Fruit fly (Drosophila melanogaster) whole organism, embryonic: ENCODE data around the gene CG43638.

Source experiments
- ATbp ChIP-seq: fragments of 200-800 bp; sonication (Bioruptor generic); optimal IDR thresholded peaks from 2 replicates; lab custom pipeline; 2017; ENCODE audit warnings: missing biosample characterization, mild to moderate bottlenecking, missing genetic modification characterization, missing genetic modification reagents
- Antp ChIP-seq: fragments of 200-800 bp; sonication (Bioruptor generic); optimal IDR thresholded peaks from 3 replicates; lab custom pipeline; 2016; ENCODE audit warnings: missing biosample characterization, missing genetic modification characterization
- Atf3 ChIP-seq: fragments of 200-800 bp; sonication (Bioruptor generic); optimal IDR thresholded peaks from 3 replicates; lab custom pipeline; 2016; ENCODE audit warnings: missing biosample characterization, missing genetic modification characterization
- CG10209 ChIP-seq: fragments of 200-800 bp; sonication (Bioruptor generic); optimal IDR thresholded peaks from 3 replicates; lab custom pipeline; 2017; ENCODE audit warnings: missing biosample characterization, mild to moderate bottlenecking, missing genetic modification characterization, missing genetic modification reagents
- CG1024 ChIP-seq: fragments of 200-800 bp; sonication (Bioruptor generic); IDR thresholded peaks from 2 replicates; pipeline ENCODE4 v1.3.6; 2022; ENCODE audit warnings: missing biosample characterization, missing genetic modification characterization
- CG10267 ChIP-seq: fragments of 200-800 bp; sonication (Bioruptor generic); optimal IDR thresholded peaks from 2 replicates; lab custom pipeline; 2018; ENCODE audit warnings: missing biosample characterization, mild to moderate bottlenecking, missing genetic modification characterization, moderate library complexity
- CG10274 ChIP-seq: fragments of 200-800 bp; sonication (Bioruptor generic); optimal IDR thresholded peaks from 3 replicates; lab custom pipeline; 2017; ENCODE audit warnings: missing biosample characterization, mild to moderate bottlenecking, missing genetic modification characterization
- CG11093 ChIP-seq: fragments of 200-800 bp; sonication (Bioruptor generic); IDR thresholded peaks from 3 replicates; pipeline ENCODE4 v1.3.6; 2022; ENCODE audit warnings: missing biosample characterization, missing genetic modification characterization
- CG11456 ChIP-seq: fragments of 200-800 bp; sonication (Bioruptor generic); IDR thresholded peaks from 3 replicates; pipeline ENCODE4 v1.3.6; 2022; ENCODE audit warnings: missing biosample characterization, missing genetic modification characterization
- CG13775 ChIP-seq: fragments of 200-800 bp; sonication (Bioruptor generic); optimal IDR thresholded peaks from 3 replicates; lab custom pipeline; 2017; ENCODE audit warnings: missing biosample characterization, mild to moderate bottlenecking, missing genetic modification characterization
- CG14014 ChIP-seq: fragments of 200-800 bp; sonication (Bioruptor generic); IDR thresholded peaks from 2 replicates; pipeline ENCODE4 v1.3.6; 2022; ENCODE audit warnings: missing biosample characterization, missing genetic modification characterization
- CG14667 ChIP-seq: fragments of 200-800 bp; sonication (Bioruptor generic); IDR thresholded peaks from 2 replicates; pipeline ENCODE4 v1.3.6; 2022; ENCODE audit warnings: missing biosample characterization, missing genetic modification characterization
- CG1647 ChIP-seq: fragments of 200-800 bp; sonication (Bioruptor generic); optimal IDR thresholded peaks from 3 replicates; lab custom pipeline; 2016; ENCODE audit warnings: missing biosample characterization, missing genetic modification characterization
- CG17328 ChIP-seq: fragments of 200-800 bp; sonication (Bioruptor generic); IDR thresholded peaks from 2 replicates; pipeline ENCODE4 v1.3.6; 2022; ENCODE audit warnings: missing biosample characterization, missing genetic modification characterization
- CG18262 ChIP-seq: fragments of 200-800 bp; optimal IDR thresholded peaks from 3 replicates; lab custom pipeline; 2019; ENCODE audit warnings: missing biosample characterization, mild to moderate bottlenecking, missing genetic modification characterization, moderate library complexity
- CG2712 ChIP-seq: fragments of 200-800 bp; optimal IDR thresholded peaks from 3 replicates; lab custom pipeline; 2019; ENCODE audit warnings: missing biosample characterization, mild to moderate bottlenecking, missing genetic modification characterization, moderate library complexity
- CG3065 ChIP-seq: fragments of 200-800 bp; sonication (Bioruptor generic); optimal IDR thresholded peaks from 2 replicates; lab custom pipeline; 2016; ENCODE audit warnings: missing biosample characterization, missing genetic modification characterization
- CG32772 ChIP-seq: fragments of 200-800 bp; sonication (Bioruptor generic); IDR thresholded peaks from 2 replicates; pipeline ENCODE4 v1.3.6; 2022; ENCODE audit warnings: missing biosample characterization, missing genetic modification characterization
- CG4617 ChIP-seq: fragments of 200-800 bp; sonication (Bioruptor generic); optimal IDR thresholded peaks from 3 replicates; lab custom pipeline; 2016; ENCODE audit warnings: missing biosample characterization, missing genetic modification characterization, borderline replicate concordance
- CG4820 ChIP-seq: fragments of 200-800 bp; sonication (Bioruptor generic); optimal IDR thresholded peaks from 3 replicates; lab custom pipeline; 2016; ENCODE audit warnings: missing biosample characterization, missing genetic modification characterization
- CG6791 ChIP-seq: fragments of 200-800 bp; sonication (Bioruptor generic); IDR thresholded peaks from 3 replicates; pipeline ENCODE4 v1.3.6; 2022; ENCODE audit warnings: missing biosample characterization, missing genetic modification characterization; ENCODE audit not compliant: partially characterized antibody
- CG7372 ChIP-seq: fragments of 200-800 bp; sonication (Bioruptor generic); IDR thresholded peaks from 2 replicates; pipeline ENCODE4 v1.3.6; 2022; ENCODE audit warnings: missing biosample characterization, missing genetic modification characterization
- CG8944 ChIP-seq: fragments of 200-800 bp; sonication (Bioruptor generic); optimal IDR thresholded peaks from 3 replicates; lab custom pipeline; 2016; ENCODE audit warnings: missing biosample characterization, missing genetic modification characterization
- D ChIP-seq, 2 experiments: fragments of 200-800 bp in 1 of 2; fragments of >200 bp in 1 of 2; sonication (Bioruptor generic) in 1 of 2; optimal IDR thresholded peaks; 2 replicates in 1 of 2; 3 replicates in 1 of 2; lab custom pipeline; 2017; ENCODE audit warnings: mild to moderate bottlenecking in 1 of 2, missing biosample characterization in 1 of 2, missing genetic modification characterization in 1 of 2, missing genetic modification reagents in 1 of 2
- ERR ChIP-seq: fragments of 200-800 bp; sonication (Bioruptor generic); optimal IDR thresholded peaks from 2 replicates; lab custom pipeline; 2016; ENCODE audit warnings: missing biosample characterization, missing genetic modification characterization
- H15 ChIP-seq: fragments of 200-800 bp; sonication (Bioruptor generic); IDR thresholded peaks from 3 replicates; pipeline ENCODE4 v1.3.6; 2022; ENCODE audit warnings: missing biosample characterization, missing genetic modification characterization
- HLH4C ChIP-seq: fragments of 200-800 bp; sonication (Bioruptor generic); IDR thresholded peaks from 3 replicates; pipeline ENCODE4 v1.3.6; 2022; ENCODE audit warnings: missing biosample characterization, missing genetic modification characterization; ENCODE audit not compliant: partially characterized antibody
- Hmr ChIP-seq: fragments of 200-800 bp; sonication (Bioruptor generic); optimal IDR thresholded peaks from 3 replicates; lab custom pipeline; 2017; ENCODE audit warnings: mild to moderate bottlenecking, missing biosample characterization, missing genetic modification reagents, missing genetic modification characterization
- Hr3 ChIP-seq: fragments of 200-800 bp; sonication (Bioruptor generic); optimal IDR thresholded peaks from 3 replicates; lab custom pipeline; 2016; ENCODE audit warnings: missing biosample characterization, missing genetic modification characterization
- Hr39 ChIP-seq: fragments of >200 bp; optimal IDR thresholded peaks from 2 replicates; lab custom pipeline; 2017
- Nf-YA ChIP-seq: fragments of 200-800 bp; sonication (Bioruptor generic); IDR thresholded peaks from 2 replicates; pipeline ENCODE4 v1.3.6; 2022; ENCODE audit warnings: missing biosample characterization, missing genetic modification characterization
- Poxn ChIP-seq: fragments of 200-800 bp; sonication (Bioruptor generic); IDR thresholded peaks from 2 replicates; pipeline ENCODE4 v1.3.6; 2022; ENCODE audit warnings: missing biosample characterization, missing genetic modification characterization
- Ravus ChIP-seq: fragments of 200-800 bp; sonication (Bioruptor generic); IDR thresholded peaks from 2 replicates; pipeline ENCODE4 v1.3.6; 2022; ENCODE audit warnings: missing biosample characterization, missing genetic modification characterization
- Six4 ChIP-seq: fragments of 200-800 bp; sonication (Bioruptor generic); optimal IDR thresholded peaks from 2 replicates; lab custom pipeline; 2016; ENCODE audit warnings: missing biosample characterization, missing genetic modification characterization
- TFAM ChIP-seq: fragments of 200-800 bp; sonication (Bioruptor generic); optimal IDR thresholded peaks from 2 replicates; lab custom pipeline; 2017; ENCODE audit warnings: missing biosample characterization, missing genetic modification characterization, inconsistent platforms
- abd-A ChIP-seq: fragments of 200-800 bp; sonication (Bioruptor generic); optimal IDR thresholded peaks from 3 replicates; lab custom pipeline; 2019; ENCODE audit warnings: missing biosample characterization, mild to moderate bottlenecking, missing genetic modification characterization, moderate library complexity
- al ChIP-seq: fragments of 200-800 bp; sonication (Bioruptor generic); IDR thresholded peaks from 2 replicates; pipeline ENCODE4 v1.3.6; 2022; ENCODE audit warnings: missing biosample characterization, missing genetic modification characterization
- az2 ChIP-seq: fragments of 200-800 bp; sonication (Bioruptor generic); optimal IDR thresholded peaks from 3 replicates; lab custom pipeline; 2016; ENCODE audit warnings: missing biosample characterization, missing genetic modification characterization
- bab2 ChIP-seq: fragments of 200-800 bp; sonication (Bioruptor generic); optimal IDR thresholded peaks from 2 replicates; lab custom pipeline; 2016; ENCODE audit warnings: missing biosample characterization, missing genetic modification characterization
- crp ChIP-seq, 2 experiments: fragments of 200-800 bp; sonication (Bioruptor generic); optimal IDR thresholded peaks; 2 replicates in 1 of 2; 3 replicates in 1 of 2; lab custom pipeline; 2017; ENCODE audit warnings: missing biosample characterization in 2 of 2, missing genetic modification characterization in 2 of 2, mild to moderate bottlenecking in 1 of 2, moderate library complexity in 1 of 2
- da ChIP-seq: fragments of 200-800 bp; sonication (Bioruptor generic); optimal IDR thresholded peaks from 2 replicates; lab custom pipeline; 2016; ENCODE audit warnings: missing biosample characterization, missing genetic modification characterization
- dmrt99B ChIP-seq: fragments of 200-800 bp; sonication (Bioruptor generic); optimal IDR thresholded peaks from 2 replicates; lab custom pipeline; 2018; ENCODE audit warnings: missing biosample characterization, mild to moderate bottlenecking, missing genetic modification characterization, moderate library complexity
- en ChIP-seq: fragments of 200-800 bp; sonication (Bioruptor generic); optimal IDR thresholded peaks from 2 replicates; lab custom pipeline; 2016; ENCODE audit warnings: missing biosample characterization, missing genetic modification characterization
- exex ChIP-seq: fragments of 200-800 bp; sonication (Bioruptor generic); optimal IDR thresholded peaks from 4 replicates; lab custom pipeline; 2018; ENCODE audit warnings: missing biosample characterization, mild to moderate bottlenecking, missing genetic modification characterization, moderate library complexity
- her ChIP-seq: fragments of 200-800 bp; sonication (Bioruptor generic); optimal IDR thresholded peaks from 2 replicates; lab custom pipeline; 2016; ENCODE audit warnings: missing biosample characterization, missing genetic modification characterization
- run ChIP-seq: fragments of 200-800 bp; sonication (Bioruptor generic); optimal IDR thresholded peaks from 3 replicates; lab custom pipeline; 2018; ENCODE audit warnings: missing biosample characterization, mild to moderate bottlenecking, missing genetic modification characterization
- stc ChIP-seq: fragments of 200-800 bp; sonication (Bioruptor generic); IDR thresholded peaks from 2 replicates; pipeline ENCODE4 v1.3.6; 2022; ENCODE audit warnings: missing biosample characterization, missing genetic modification characterization
- stwl ChIP-seq: fragments of 200-800 bp; sonication (Bioruptor generic); optimal IDR thresholded peaks from 3 replicates; lab custom pipeline; 2018; ENCODE audit warnings: missing biosample characterization, mild to moderate bottlenecking, missing genetic modification characterization, moderate library complexity
- tgo ChIP-seq: fragments of 200-800 bp; sonication (Bioruptor generic); IDR thresholded peaks from 3 replicates; pipeline ENCODE4 v1.3.6; 2022; ENCODE audit warnings: missing biosample characterization, missing genetic modification characterization
- wor ChIP-seq: fragments of 200-800 bp; sonication (Bioruptor generic); IDR thresholded peaks from 2 replicates; pipeline ENCODE4 v1.3.6; 2022; ENCODE audit warnings: missing biosample characterization, missing genetic modification characterization
- zfh1 ChIP-seq: fragments of 200-800 bp; sonication (Bioruptor generic); IDR thresholded peaks from 3 replicates; pipeline ENCODE4 v1.3.6; 2022; ENCODE audit warnings: missing biosample characterization, missing genetic modification characterization

Gene CG43638

DNA sequence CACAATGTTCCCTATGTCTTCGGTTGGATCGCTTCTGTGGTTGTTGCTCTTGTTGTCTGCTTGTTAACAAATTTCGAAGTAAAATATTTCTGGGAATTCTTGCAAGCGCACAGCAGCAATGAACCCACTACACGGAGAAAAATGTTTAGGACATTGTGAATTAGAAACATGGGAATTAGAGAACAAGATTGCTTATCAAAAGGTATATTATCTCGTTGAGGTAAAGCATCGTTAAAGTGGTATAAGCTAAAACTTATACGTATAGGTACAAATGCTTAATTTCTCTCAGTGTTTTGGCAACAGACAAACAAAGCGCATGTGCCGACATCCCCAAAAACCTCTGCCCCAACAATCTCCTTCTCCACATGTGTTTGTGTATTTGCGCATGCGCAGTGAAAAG lies 9.3 kb downstream of the CG43638 start (continued):
- TF ChIP-seq stwl (peak; percentile 19), CG10274 (GFP tag; lab: Kevin White, UChicago) (no peak), CG10209 (GFP tag; lab: Kevin White, UChicago) (no peak), al (no peak), CG10267 (tag; lab: Kevin White, UChicago) (peak; percentile 61), exex (tag; lab: Kevin White, UChicago) (no peak), Atf3 (no peak), ATbp (GFP tag; lab: Kevin White, UChicago) (peak; percentile 70), CG17328 (peak; percentile 22; the same call in 1 of the 2 replicates), Antp (peak; percentile 46), run (tag; lab: Kevin White, UChicago) (no peak), tgo (GFP tag; lab: Robert Waterston, UW) (0 out of 3 replicates have a peak, but pooled peaks have one; percentile 34), da (GFP tag; lab: Kevin White, UChicago) (no peak), en (GFP tag; lab: Kevin White, UChicago) (peak; percentile 58), CG8944 (GFP tag; lab: Kevin White, UChicago) (peak; percentile 5), TFAM (no peak), CG6791 (no peak), CG11093 (GFP tag; lab: Robert Waterston, UW) (0 out of 3 replicates have a peak, but pooled peaks have one; percentile 45), CG3065 (GFP tag; lab: Kevin White, UChicago) (no peak), CG4820 (GFP tag; lab: Kevin White, UChicago) (peak; percentile 77), H15 (GFP tag; lab: Robert Waterston, UW) (0 out of 3 replicates have a peak, but pooled peaks have one; percentile 38), D (optimal IDR thresholded peaks at IDR 0.05; lab: Kevin White, UChicago) (no peak), D (GFP tag; optimal IDR thresholded peaks at IDR 0.05; lab: Kevin White, UChicago) (peak; percentile 57), CG14667 (peak; percentile 24; the same call in 1 of the 2 replicates), Nf-YA (GFP tag; lab: Robert Waterston, UW) (peak; percentile 51; the same call in 1 of the 2 replicates), Six4 (GFP tag; lab: Kevin White, UChicago) (peak; percentile 36), CG4617 (no peak), az2 (peak; percentile 36), CG1647 (no peak), CG32772 (GFP tag; lab: Robert Waterston, UW) (peak; percentile 54; the same call in 1 of the 2 replicates), stc (GFP tag; lab: Robert Waterston, UW) (peak; percentile 62), wor (GFP tag; lab: Robert Waterston, UW) (no peak), CG18262 (tag; lab: Kevin White, UChicago) (peak; percentile 52), CG7372 (no peak), CG11456 (0 out of 3 replicates have a peak, but pooled peaks have one; percentile 44), her (GFP tag; lab: Kevin White, UChicago) (peak; percentile 57), dmrt99B (tag; lab: Kevin White, UChicago) (peak; percentile 50), ERR (GFP tag; lab: Kevin White, UChicago) (no peak), bab2 (peak; percentile 26), abd-A (no peak), Hr39 (lab: Kevin White, UChicago) (no peak), Ravus (GFP tag; lab: Robert Waterston, UW) (no peak), crp (GFP tag; optimal IDR thresholded peaks at IDR 0.05; lab: Kevin White, UChicago) (no peak), Poxn (no peak), zfh1 (GFP tag; lab: Robert Waterston, UW) (peak; percentile 66), Hmr (GFP tag; lab: Kevin White, UChicago) (no peak), CG14014 (GFP tag; lab: Robert Waterston, UW) (no peak), CG13775 (GFP tag; lab: Kevin White, UChicago) (peak; percentile 14), HLH4C (GFP tag; lab: Robert Waterston, UW) (no peak), CG1024 (peak; percentile 52; the same call in 1 of the 2 replicates), Hr3 (GFP tag; lab: Kevin White, UChicago) (no peak), CG2712 (tag; lab: Kevin White, UChicago) (peak; percentile 67)
